Worm (Caenorhabditis elegans): Measurements from ENCODE around the gene glb-23.

glb-23 gene

DNA sequence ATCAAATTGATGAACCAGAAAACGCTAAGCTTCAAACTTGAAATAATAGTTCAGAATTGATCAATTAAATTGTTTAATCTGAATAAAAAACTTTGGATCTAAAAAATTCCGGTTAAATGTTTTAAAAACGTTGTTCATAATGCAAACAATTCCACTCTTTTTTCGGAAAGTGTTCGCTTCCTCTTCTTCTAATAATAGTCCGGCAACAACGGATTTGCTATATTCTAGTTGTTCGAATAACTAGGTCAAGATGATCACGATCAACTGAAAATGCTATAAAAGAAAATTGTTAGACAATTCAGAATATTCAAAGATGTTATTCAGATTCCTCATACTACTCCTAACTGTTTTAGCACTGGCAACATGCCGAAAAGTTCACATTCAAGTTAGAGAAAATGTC, 11.6 kb upstream of the glb-23 start, which contains the start of gene D2024.4:
Gene D2024.4, plus strand, starts transcription at position 301 of the 400 bp plus-strand sequence.
- TF ChIP-seq tbx-2 (tag; optimal IDR thresholded peaks at IDR 0.05) = no peak
- TF ChIP-seq nhr-76 (tag; optimal IDR thresholded peaks at IDR 0.05) = no peak
- no peak for TF ChIP-seq snpc-4 (tag; optimal IDR thresholded peaks at IDR 0.05)
- TF ChIP-seq daf-12 (tag; optimal IDR thresholded peaks at IDR 0.05) = no peak
- no peak for TF ChIP-seq skn-1 (tag; optimal IDR thresholded peaks at IDR 0.05)
- TF ChIP-seq ceh-16 (tag; optimal IDR thresholded peaks at IDR 0.05) = no peak

ce11 chrIV:7230198-7230597, 10.9 kb upstream of the glb-23 start, which contains the start of gene cap-1:
Gene cap-1, minus strand, starts transcription at chrIV:7230223.
- TF ChIP-seq fos-1 (tag; optimal IDR thresholded peaks at IDR 0.05) (peak; percentile 50), lsy-12 (tag; optimal IDR thresholded peaks at IDR 0.05) (no peak), egl-5 (tag; optimal IDR thresholded peaks at IDR 0.05) (peak; percentile 52), snpc-4 (tag; optimal IDR thresholded peaks at IDR 0.05) (peak; percentile 80), ztf-11 (tag; optimal IDR thresholded peaks at IDR 0.05) (no peak), nhr-23 (tag; optimal IDR thresholded peaks at IDR 0.05) (peak; percentile 82), nhr-11 (tag; optimal IDR thresholded peaks at IDR 0.05) (no peak), nhr-76 (tag; optimal IDR thresholded peaks at IDR 0.05) (no peak), pqm-1 (tag; optimal IDR thresholded peaks at IDR 0.05) (peak; percentile 53), nhr-67 (tag; optimal IDR thresholded peaks at IDR 0.05) (no peak), zag-1 (tag; optimal IDR thresholded peaks at IDR 0.05) (no peak), fkh-2 (tag; optimal IDR thresholded peaks at IDR 0.05) (no peak), nhr-28 (tag; optimal IDR thresholded peaks at IDR 0.05) (no peak), eor-1 (tag; optimal IDR thresholded peaks at IDR 0.05) (no peak), ceh-28 (tag; optimal IDR thresholded peaks at IDR 0.05) (peak; percentile 73), mdl-1 (tag; optimal IDR thresholded peaks at IDR 0.05) (no peak), daf-12 (tag; optimal IDR thresholded peaks at IDR 0.05) (no peak), jun-1 (tag; optimal IDR thresholded peaks at IDR 0.05) (peak; percentile 28), nhr-237 (tag; optimal IDR thresholded peaks at IDR 0.05) (no peak), nhr-43 (tag; optimal IDR thresholded peaks at IDR 0.05; ENCODE audit: poor library complexity, severe bottlenecking) (no peak), pha-4 (tag; optimal IDR thresholded peaks at IDR 0.05) (peak; percentile 92), lin-15B (tag; optimal IDR thresholded peaks at IDR 0.05) (peak; percentile 88), ceh-9 (tag; optimal IDR thresholded peaks at IDR 0.05) (no peak), egl-27 (tag; optimal IDR thresholded peaks at IDR 0.05) (no peak), nfya-1 (tag; optimal IDR thresholded peaks at IDR 0.05; ENCODE audit: insufficient read depth) (peak; percentile 68), nhr-25 (tag; optimal IDR thresholded peaks at IDR 0.05) (peak; percentile 44), ceh-82 (tag; optimal IDR thresholded peaks at IDR 0.05) (peak; percentile 35), ceh-16 (tag; optimal IDR thresholded peaks at IDR 0.05) (no peak), hmg-11 (tag; optimal IDR thresholded peaks at IDR 0.05) (peak; percentile 72), elt-2 (tag; optimal IDR thresholded peaks at IDR 0.05) (peak; percentile 33), ZK546.5 (tag; optimal IDR thresholded peaks at IDR 0.05) (no peak)

ce11 chrIV:7228208-7228607, 8.9 kb upstream of the glb-23 start, which contains the start of gene D2024.5:
Gene D2024.5, minus strand, starts transcription at chrIV:7228308.
- TF ChIP-seq ceh-16 (tag; optimal IDR thresholded peaks at IDR 0.05) (no peak), elt-1 (tag; optimal IDR thresholded peaks at IDR 0.05) (no peak), nhr-76 (tag; optimal IDR thresholded peaks at IDR 0.05) (no peak), ceh-28 (tag; optimal IDR thresholded peaks at IDR 0.05) (no peak), lsy-12 (tag; optimal IDR thresholded peaks at IDR 0.05) (no peak), nhr-23 (tag; optimal IDR thresholded peaks at IDR 0.05) (no peak), mdl-1 (tag; optimal IDR thresholded peaks at IDR 0.05) (no peak), nhr-43 (tag; optimal IDR thresholded peaks at IDR 0.05; ENCODE audit: poor library complexity, severe bottlenecking) (no peak), fos-1 (tag; optimal IDR thresholded peaks at IDR 0.05) (no peak), nhr-237 (tag; optimal IDR thresholded peaks at IDR 0.05) (no peak), mml-1 (tag; optimal IDR thresholded peaks at IDR 0.05) (no peak), nfya-1 (tag; optimal IDR thresholded peaks at IDR 0.05; ENCODE audit: insufficient read depth) (no peak), nhr-25 (tag; optimal IDR thresholded peaks at IDR 0.05) (no peak), fkh-2 (tag; optimal IDR thresholded peaks at IDR 0.05) (no peak), nhr-12 (tag; optimal IDR thresholded peaks at IDR 0.05) (no peak), skn-1 (tag; optimal IDR thresholded peaks at IDR 0.05) (no peak), lin-15B (tag; optimal IDR thresholded peaks at IDR 0.05) (no peak)

- TF ChIP-seq nhr-28 (tag; optimal IDR thresholded peaks at IDR 0.05) (no peak), unc-62 (GFP tag; optimal IDR thresholded peaks at IDR 0.05) (no peak), ceh-28 (tag; optimal IDR thresholded peaks at IDR 0.05) (no peak), nhr-12 (tag; optimal IDR thresholded peaks at IDR 0.05) (no peak), R02D3.7 (tag; optimal IDR thresholded peaks at IDR 0.05) (no peak), ztf-4 (tag; optimal IDR thresholded peaks at IDR 0.05) (no peak), ama-1 (optimal IDR thresholded peaks at IDR 0.05) (no peak), pqm-1 (tag; optimal IDR thresholded peaks at IDR 0.05) (no peak), nhr-23 (tag; optimal IDR thresholded peaks at IDR 0.05) (no peak), ztf-11 (tag; optimal IDR thresholded peaks at IDR 0.05) (no peak), mml-1 (tag; optimal IDR thresholded peaks at IDR 0.05) (no peak)
These were observed 7.8 kb upstream of the glb-23 start, which contains the start of gene R13A1.10 for ce11 chrIV:7227072-7227471. Gene R13A1.10, minus strand, starts transcription at chrIV:7227172.
